Worm (Caenorhabditis elegans): Measurements from ENCODE around the gene twk-32.

Gene twk-32

ce11 chrV:13796246-13796776 is at the start of gene twk-32:
twk-32 (plus strand) TSS chrV:13796641.
- no peak for TF ChIP-seq unc-62 (GFP tag; optimal IDR thresholded peaks at IDR 0.05)

DNA sequence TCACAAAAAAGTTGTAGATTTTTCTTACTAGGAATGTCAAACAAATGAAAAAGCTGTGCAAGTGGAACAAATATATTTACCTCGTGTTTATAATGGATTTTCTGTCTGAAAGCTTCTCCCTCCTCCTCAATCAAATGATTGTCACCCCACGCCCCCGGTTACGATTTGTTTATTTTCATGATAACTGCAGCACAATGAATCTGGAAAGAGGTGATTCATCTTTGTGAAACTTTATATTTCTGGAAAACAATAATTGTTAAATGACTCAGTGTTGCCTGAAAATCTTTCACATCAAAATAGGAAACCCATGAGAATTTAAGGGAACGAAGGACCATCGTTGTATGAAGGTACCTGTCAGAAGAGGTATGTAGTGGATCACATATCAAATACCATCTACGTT is 47.8 kb upstream of the twk-32 start, which contains the start of gene F35E12.10:
F35E12.10 (minus strand) TSS at position 101 of the 400 bp plus-strand sequence.
- TF ChIP-seq unc-62 (GFP tag; optimal IDR thresholded peaks at IDR 0.05) = no peak

ce11 chrV:13751811-13752210 is 44.6 kb upstream of the twk-32 start, which contains the start of gene cld-9:
cld-9 (minus strand) TSS chrV:13751891.
- no peak for TF ChIP-seq unc-62 (GFP tag; optimal IDR thresholded peaks at IDR 0.05)

- TF ChIP-seq unc-62 (GFP tag; optimal IDR thresholded peaks at IDR 0.05) = no peak
These were observed 43.0 kb upstream of the twk-32 start, which contains the start of gene F20G2.1 for ce11 chrV:13753481-13753880. F20G2.1 (minus strand) TSS chrV:13753581.

- no peak for TF ChIP-seq unc-62 (GFP tag; optimal IDR thresholded peaks at IDR 0.05)
These were observed 39.9 kb upstream of the twk-32 start, which contains the start of gene F20G2.2 for ce11 chrV:13756359-13757091. F20G2.2 (minus strand) TSS chrV:13756409.

- no peak for TF ChIP-seq unc-62 (GFP tag; optimal IDR thresholded peaks at IDR 0.05)
These were observed 39.1 kb upstream of the twk-32 start for ce11 chrV:13757349-13757748.

DNA sequence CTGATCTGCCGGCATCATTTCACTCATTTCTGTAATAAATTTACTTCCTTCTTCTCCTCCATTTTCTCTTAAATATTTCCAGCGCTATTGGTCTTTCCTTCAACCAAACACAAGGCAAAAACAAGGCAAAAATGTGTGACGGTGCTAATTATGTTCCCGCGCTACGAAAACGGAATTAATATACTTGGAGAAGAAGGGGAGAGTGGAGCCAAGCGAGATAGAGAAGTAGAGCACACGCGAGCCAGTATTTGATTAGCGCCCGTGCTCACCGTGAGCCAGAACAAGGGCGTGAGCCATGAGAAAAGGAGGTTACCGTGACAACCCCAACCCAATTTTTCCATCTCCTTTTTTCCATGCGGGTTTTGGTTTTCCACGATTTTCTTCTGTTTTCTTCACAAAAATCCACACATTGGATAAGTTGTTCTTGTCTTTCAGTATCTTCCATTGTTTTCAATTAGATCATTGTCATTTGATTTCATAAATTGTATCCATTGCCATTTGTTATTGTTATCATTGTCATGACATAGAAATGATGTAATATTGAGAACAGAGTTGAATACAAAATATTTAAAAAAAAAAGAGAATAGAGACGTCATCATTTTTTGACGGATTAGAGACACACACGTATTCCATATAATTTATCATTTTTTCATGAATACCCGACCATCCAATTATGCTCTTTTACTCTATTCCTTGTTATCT is 33.9 kb upstream of the twk-32 start, which contains the start of gene F20G2.6:
F20G2.6 (plus strand) TSS at position 652 of the 702 bp plus-strand sequence.
- TF ChIP-seq unc-62 (GFP tag; optimal IDR thresholded peaks at IDR 0.05) = no peak

- TF ChIP-seq unc-62 (GFP tag; optimal IDR thresholded peaks at IDR 0.05) = no peak
These were observed 32.7 kb upstream of the twk-32 start for ce11 chrV:13763723-13764122.

DNA sequence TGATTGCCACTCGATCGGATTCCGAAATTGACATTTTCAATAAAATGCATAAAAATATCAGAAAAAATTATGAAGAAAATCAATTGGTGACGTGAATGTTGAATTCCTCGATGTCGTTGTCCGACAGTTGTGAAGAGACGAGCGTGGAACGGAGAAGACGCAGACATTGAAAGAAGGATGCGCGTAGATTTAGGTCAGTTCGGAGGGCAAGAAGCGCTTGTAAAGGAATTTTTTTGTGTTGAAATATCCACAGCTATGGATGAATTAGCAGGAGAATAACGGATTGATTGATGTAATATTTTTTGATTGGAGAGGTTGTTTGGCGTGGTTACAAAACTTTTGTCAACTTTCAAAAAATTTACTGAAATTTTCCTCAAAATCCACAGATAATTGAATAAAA is 28.1 kb upstream of the twk-32 start, which contains the start of gene F20G2.3:
F20G2.3 (minus strand) TSS at position 101 of the 400 bp plus-strand sequence.
- no peak for TF ChIP-seq unc-62 (GFP tag; optimal IDR thresholded peaks at IDR 0.05)

ce11 chrV:13768941-13769436 is 27.5 kb upstream of the twk-32 start, which contains the start of gene nas-24:
nas-24 (plus strand) TSS chrV:13769386.
- TF ChIP-seq unc-62 (GFP tag; optimal IDR thresholded peaks at IDR 0.05) = no peak

ce11 chrV:13771209-13771608 is 25.2 kb upstream of the twk-32 start, which contains the start of gene F20G2.5:
F20G2.5 (plus strand) TSS chrV:13771509.
- TF ChIP-seq unc-62 (GFP tag; optimal IDR thresholded peaks at IDR 0.05) = no peak

DNA sequence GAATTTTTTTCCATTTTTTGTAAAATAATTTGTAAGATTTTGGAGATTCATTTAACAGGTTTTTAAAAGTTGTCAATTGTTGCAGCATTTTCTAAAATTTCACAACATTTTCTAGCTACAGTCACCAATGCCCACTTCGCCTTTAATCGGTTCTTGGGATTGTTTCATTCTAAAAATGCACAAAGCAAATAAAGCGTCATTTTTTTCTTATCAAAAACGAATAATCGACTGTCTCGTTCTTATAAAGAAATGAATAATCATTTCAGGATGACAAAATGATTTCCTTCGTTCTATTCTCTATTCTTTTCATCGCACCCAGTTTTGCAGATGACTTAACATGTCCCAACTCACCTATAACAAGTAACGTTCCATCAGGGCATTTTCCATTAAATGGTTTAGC is 20.9 kb upstream of the twk-32 start, which contains the start of gene F53C11.1:
F53C11.1 (plus strand) TSS at position 268 of the 400 bp plus-strand sequence.
- no peak for TF ChIP-seq unc-62 (GFP tag; optimal IDR thresholded peaks at IDR 0.05)

- TF ChIP-seq unc-62 (GFP tag; optimal IDR thresholded peaks at IDR 0.05) = no peak
These were observed 18.6 kb upstream of the twk-32 start, which contains the start of gene F53C11.9 for ce11 chrV:13777857-13778256. F53C11.9 (plus strand) TSS chrV:13778015.

DNA sequence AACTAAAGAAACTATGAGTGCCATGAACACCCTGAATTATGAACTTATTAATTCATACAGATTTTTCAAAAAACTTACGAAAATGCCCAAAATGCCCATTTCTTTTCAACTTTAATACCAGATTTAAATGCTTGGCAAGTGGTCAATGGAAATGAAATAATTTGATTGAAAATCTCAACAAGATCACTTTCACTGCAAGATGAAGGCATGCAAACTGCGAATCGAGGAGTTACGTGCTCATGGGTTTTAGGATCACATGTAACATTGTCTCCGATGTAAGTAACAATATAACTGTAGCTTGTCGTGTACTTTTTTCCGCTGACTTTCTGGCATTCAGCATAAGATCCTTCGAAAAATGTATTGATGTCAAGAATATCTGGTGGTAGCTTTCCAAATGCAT is 15.5 kb upstream of the twk-32 start:
- TF ChIP-seq unc-62 (GFP tag; optimal IDR thresholded peaks at IDR 0.05) = no peak

DNA sequence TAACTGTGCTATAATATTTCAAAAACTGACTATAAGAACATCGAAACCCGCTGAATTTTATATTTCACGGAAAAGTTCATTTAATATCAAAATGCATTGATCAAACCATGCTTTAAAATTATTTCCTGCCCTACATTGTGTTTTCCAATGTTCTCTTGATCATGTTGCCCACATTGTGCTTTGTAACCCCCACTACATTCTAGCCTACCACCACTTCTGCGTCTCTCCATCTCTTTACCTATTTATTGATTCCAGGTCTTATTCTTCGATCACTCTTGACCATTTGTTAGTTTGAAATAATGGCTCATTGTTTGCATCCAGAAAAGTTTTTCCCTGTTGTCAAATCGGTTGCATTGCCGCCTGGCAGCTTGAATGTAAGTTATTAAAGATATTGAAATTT is 14.3 kb upstream of the twk-32 start, which contains the start of gene decr-1.1:
decr-1.1 (plus strand) TSS at position 210 of the 400 bp plus-strand sequence.
- TF ChIP-seq unc-62 (GFP tag; optimal IDR thresholded peaks at IDR 0.05) = no peak

- TF ChIP-seq unc-62 (GFP tag; optimal IDR thresholded peaks at IDR 0.05) = no peak
These were observed 10.7 kb upstream of the twk-32 start for ce11 chrV:13785767-13786166.
